Fruit fly (Drosophila melanogaster): ENCODE measurements around the gene CG43342.

CG43342 gene

dm6 chr3R:22410537-22411360, 29.6 kb downstream of the CG43342 start, which contains the start of the genes CG13850 and lqfR (continued):
- TF ChIP-seq Gug (GFP tag; IDR thresholded peaks at IDR 0.05) (peak; percentile 59; the same call in 3 of the 4 replicates), Optix (GFP tag; IDR thresholded peaks at IDR 0.05) (no peak), Hr78 (GFP tag; optimal IDR thresholded peaks at IDR 0.05) (no peak), CG10274 (GFP tag; optimal IDR thresholded peaks at IDR 0.05) (peak; percentile 54), CG4360 (GFP tag; IDR thresholded peaks at IDR 0.05) (no peak), CG17361 (GFP tag; IDR thresholded peaks at IDR 0.05) (peak; percentile 91), CG12104 (GFP tag; optimal IDR thresholded peaks at IDR 0.05) (peak; percentile 70), Antp (GFP tag; optimal IDR thresholded peaks at IDR 0.05) (peak; percentile 69), CG7745 (tag; optimal IDR thresholded peaks at IDR 0.05) (no peak), CG16779 (GFP tag; IDR thresholded peaks at IDR 0.05) (no peak), MBD-R2 (GFP tag; IDR thresholded peaks at IDR 0.05) (peak; percentile 76), CG10543 (GFP tag; optimal IDR thresholded peaks at IDR 0.05) (peak; percentile 82), Sox102F (GFP tag; optimal IDR thresholded peaks at IDR 0.05) (no peak), peb (GFP tag; IDR thresholded peaks at IDR 0.05) (no peak), wdn (GFP tag; IDR thresholded peaks at IDR 0.05) (no peak; the same call in 1 of the 2 replicates), nerfin-2 (GFP tag; IDR thresholded peaks at IDR 0.05; ENCODE audit: partially characterized antibody) (no peak), nerfin-1 (tag; optimal IDR thresholded peaks at IDR 0.05) (peak; percentile 33), Ssrp (tag; optimal IDR thresholded peaks at IDR 0.05) (peak; percentile 60), CG14667 (GFP tag; IDR thresholded peaks at IDR 0.05) (peak; percentile 25; the same call in 1 of the 2 replicates), trh (GFP tag; optimal IDR thresholded peaks at IDR 0.05) (peak; percentile 68), CG13287 (GFP tag; IDR thresholded peaks at IDR 0.05; ENCODE audit: partially characterized antibody) (no peak), Myb (GFP tag; optimal IDR thresholded peaks at IDR 0.05) (peak; percentile 83), Fer2 (tag; optimal IDR thresholded peaks at IDR 0.05) (peak; percentile 22), CG1603 (tag; optimal IDR thresholded peaks at IDR 0.05) (peak; percentile 3), disco-r (GFP tag; optimal IDR thresholded peaks at IDR 0.05) (no peak), gcm2 (GFP tag; optimal IDR thresholded peaks at IDR 0.05) (peak; percentile 60), CG4730 (GFP tag; IDR thresholded peaks at IDR 0.05) (no peak), Doc2 (GFP tag; IDR thresholded peaks at IDR 0.05) (no peak), pfk (GFP tag; optimal IDR thresholded peaks at IDR 0.05) (peak; percentile 11), Drgx (GFP tag; IDR thresholded peaks at IDR 0.05) (peak; percentile 41), CG8359 (GFP tag; optimal IDR thresholded peaks at IDR 0.05; ENCODE audit: borderline replicate concordance) (peak; percentile 34), CG11456 (GFP tag; IDR thresholded peaks at IDR 0.05) (peak; percentile 65), Chrac-16 (GFP tag; optimal IDR thresholded peaks at IDR 0.05) (peak; percentile 76), CG3726 (GFP tag; IDR thresholded peaks at IDR 0.05) (no peak), dysf (GFP tag; IDR thresholded peaks at IDR 0.05) (peak; percentile 75; the same call in 2 of the 3 replicates), TFAM (GFP tag; optimal IDR thresholded peaks at IDR 0.05) (no peak), tup (GFP tag; optimal IDR thresholded peaks at IDR 0.05) (peak; percentile 48), Oaz (GFP tag; IDR thresholded peaks at IDR 0.05) (0 out of 2 replicates have a peak, but pooled peaks have one; percentile 18), CG3407 (GFP tag; optimal IDR thresholded peaks at IDR 0.05) (peak; percentile 38), CG2202 (tag; optimal IDR thresholded peaks at IDR 0.05) (peak; percentile 6), Xbp1 (GFP tag; optimal IDR thresholded peaks at IDR 0.05) (peak; percentile 84), CG6791 (GFP tag; IDR thresholded peaks at IDR 0.05; ENCODE audit: partially characterized antibody) (no peak), salm (tag; optimal IDR thresholded peaks at IDR 0.05) (peak; percentile 2), cwo (GFP tag; optimal IDR thresholded peaks at IDR 0.05) (peak; percentile 58), usp (GFP tag; optimal IDR thresholded peaks at IDR 0.05) (no peak), hth (optimal IDR thresholded peaks at IDR 0.05) (no peak), Neu2 (GFP tag; optimal IDR thresholded peaks at IDR 0.05; ENCODE audit: borderline replicate concordance) (no peak), twi (tag; optimal IDR thresholded peaks at IDR 0.05) (peak; percentile 57), amos (GFP tag; IDR thresholded peaks at IDR 0.05; ENCODE audit: partially characterized antibody) (no peak)
